Worm (Caenorhabditis elegans) whole organism, L3 larva: ENCODE results near the gene mrp-7.

ENCODE experiments used
- ama-1 ChIP-seq: fragments of 150-350 bp; optimal IDR thresholded peaks from 2 replicates; lab custom pipeline; 2018
- hmg-11 ChIP-seq: sonication (generic microtip); optimal IDR thresholded peaks from 2 replicates; lab custom pipeline; 2016; ENCODE audit warnings: missing genetic modification characterization, missing compliant biosample characterization

- TF ChIP-seq ama-1 (lab: Kevin White, UChicago) = no peak
- TF ChIP-seq hmg-11 (tag; lab: Kevin White, UChicago) = no peak
These were observed at the start of gene mrp-7 for ce11 chrV:19674543-19674942.
